Worm (Caenorhabditis elegans) whole organism, L4 larva: ENCODE data around the gene hipr-1.
A peak's percentile ranks its signal among the peaks of the same experiment; 100 is the strongest.

Experiments used
- F10B5.3 ChIP-seq: sonication (generic microtip); optimal IDR thresholded peaks from 2 replicates; lab custom pipeline; 2016; ENCODE audit warnings: mild to moderate bottlenecking, missing genetic modification characterization, missing compliant biosample characterization
- F26F4.8 ChIP-seq: fragments of 200-800 bp; sonication (Bioruptor generic); conservative IDR thresholded peaks from 2 replicates; pipeline ENCODE4 v1.3.6; 2022; ENCODE audit warnings: missing genetic modification characterization, missing compliant biosample characterization
- F37D6.2 ChIP-seq: sonication (generic microtip); optimal IDR thresholded peaks from 2 replicates; lab custom pipeline; 2016; ENCODE audit warnings: mild to moderate bottlenecking, missing genetic modification characterization, missing compliant biosample characterization
- F44E2.7 ChIP-seq: fragments of 200-800 bp; sonication (Bioruptor generic); IDR thresholded peaks from 2 replicates; pipeline ENCODE4 v2.1.2; 2022; ENCODE audit warnings: missing genetic modification characterization, missing compliant biosample characterization
- F49E8.2 ChIP-seq: sonication (generic microtip); optimal IDR thresholded peaks from 2 replicates; lab custom pipeline; 2016; ENCODE audit warnings: missing compliant biosample characterization, mild to moderate bottlenecking, missing genetic modification characterization, borderline replicate concordance
- Y105C5A.15 ChIP-seq: fragments of 200-800 bp; sonication (Bioruptor generic); IDR thresholded peaks from 2 replicates; pipeline ENCODE4 v1.3.6; 2022; ENCODE audit warnings: missing genetic modification characterization, missing compliant biosample characterization
- Y48G9A.11 ChIP-seq: fragments of 200-800 bp; sonication (Bioruptor generic); IDR thresholded peaks from 2 replicates; pipeline ENCODE4 v1.3.6; 2022; ENCODE audit warnings: missing genetic modification reagents, missing genetic modification characterization, missing compliant biosample characterization
- ZK337.2 ChIP-seq: fragments of 200-800 bp; sonication (Bioruptor generic); IDR thresholded peaks from 2 replicates; pipeline ENCODE4 v1.3.6; 2022; ENCODE audit warnings: missing genetic modification reagents, missing genetic modification characterization, missing compliant biosample characterization
- ama-1 ChIP-seq: fragments of 150-350 bp; optimal IDR thresholded peaks from 2 replicates; lab custom pipeline; 2014; ENCODE audit warnings: inconsistent platforms, mixed read lengths
- arid-1 ChIP-seq: fragments of 200-800 bp; sonication (Bioruptor generic); conservative IDR thresholded peaks from 2 replicates; pipeline ENCODE4 v1.3.6; 2022; ENCODE audit warnings: missing genetic modification reagents, missing genetic modification characterization, missing compliant biosample characterization
- attf-4 ChIP-seq: sonication (generic microtip); optimal IDR thresholded peaks from 3 replicates; lab custom pipeline; 2017; ENCODE audit warnings: missing biosample characterization, missing genetic modification characterization
- ceh-28 ChIP-seq: fragments of 150-350 bp; optimal IDR thresholded peaks from 2 replicates; lab custom pipeline; 2014; ENCODE audit warnings: missing biosample characterization, missing genetic modification reagents, missing genetic modification characterization
- ceh-62 ChIP-seq: sonication (generic microtip); optimal IDR thresholded peaks from 2 replicates; lab custom pipeline; 2017; ENCODE audit warnings: missing biosample characterization, missing genetic modification characterization
- ceh-82 ChIP-seq: sonication (generic microtip); optimal IDR thresholded peaks from 2 replicates; lab custom pipeline; 2017; ENCODE audit warnings: missing biosample characterization, missing genetic modification characterization
- ces-1 ChIP-seq: fragments of 150-350 bp; sonication (generic microtip); optimal IDR thresholded peaks from 4 replicates; lab custom pipeline; 2014; ENCODE audit warnings: missing biosample characterization, missing genetic modification reagents, missing genetic modification characterization
- ctbp-1 ChIP-seq: fragments of 200-800 bp; sonication (Bioruptor generic); IDR thresholded peaks from 2 replicates; pipeline ENCODE4 v1.3.6; 2022; ENCODE audit warnings: missing genetic modification reagents, missing genetic modification characterization, missing compliant biosample characterization
- daf-16 ChIP-seq, 3 experiments: sonication (generic microtip); optimal IDR thresholded peaks; 2 replicates each; lab custom pipeline; 2016 to 2017; ENCODE audit warnings: missing genetic modification characterization in 3 of 3, missing genetic modification reagents in 3 of 3, mild to moderate bottlenecking in 2 of 3, missing compliant biosample characterization in 2 of 3, missing biosample characterization in 1 of 3, moderate library complexity in 1 of 3
- dmd-6 ChIP-seq: fragments of 200-800 bp; sonication (Bioruptor generic); IDR thresholded peaks from 2 replicates; pipeline ENCODE4 v1.3.6; 2022; ENCODE audit warnings: missing genetic modification reagents, missing genetic modification characterization, missing compliant biosample characterization
- dpl-1 ChIP-seq: fragments of 150-350 bp; optimal IDR thresholded peaks from 2 replicates; lab custom pipeline; 2014; ENCODE audit warnings: missing biosample characterization, missing genetic modification reagents, missing genetic modification characterization
- duxl-1 ChIP-seq: sonication (generic microtip); optimal IDR thresholded peaks from 2 replicates; lab custom pipeline; 2016; ENCODE audit warnings: mild to moderate bottlenecking, missing genetic modification characterization, moderate library complexity, missing compliant biosample characterization; ENCODE audit not compliant: poor library complexity
- dve-1 ChIP-seq: sonication (generic microtip); optimal IDR thresholded peaks from 2 replicates; lab custom pipeline; 2017; ENCODE audit warnings: antibody characterized with exemption, mild to moderate bottlenecking, missing genetic modification characterization, missing compliant biosample characterization; ENCODE audit not compliant: insufficient read depth
- egl-27 ChIP-seq: sonication (generic microtip); optimal IDR thresholded peaks from 3 replicates; lab custom pipeline; 2017; ENCODE audit warnings: missing biosample characterization, missing genetic modification reagents, missing genetic modification characterization
- hif-1 ChIP-seq, 2 experiments: sonication (generic microtip); optimal IDR thresholded peaks; 2 replicates each; lab custom pipeline; 2016 to 2017; ENCODE audit warnings: missing compliant biosample characterization in 2 of 2, missing genetic modification characterization in 2 of 2, missing genetic modification reagents in 2 of 2, missing genotype in 2 of 2, mild to moderate bottlenecking in 1 of 2
- hlh-30 ChIP-seq: sonication (generic microtip); optimal IDR thresholded peaks from 2 replicates; lab custom pipeline; 2017; ENCODE audit warnings: antibody characterized with exemption, mild to moderate bottlenecking, missing genetic modification characterization, missing compliant biosample characterization; ENCODE audit not compliant: insufficient read depth
- jun-1 ChIP-seq: fragments of 150-350 bp; optimal IDR thresholded peaks from 2 replicates; lab custom pipeline; 2014; ENCODE audit warnings: missing biosample characterization, missing genetic modification reagents, missing genetic modification characterization
- lin-1 ChIP-seq: fragments of 200-800 bp; sonication (Bioruptor generic); IDR thresholded peaks from 2 replicates; pipeline ENCODE4 v1.3.6; 2022; ENCODE audit warnings: missing genetic modification reagents, missing genetic modification characterization, missing compliant biosample characterization
- lin-13 ChIP-seq: fragments of 150-350 bp; optimal IDR thresholded peaks from 2 replicates; lab custom pipeline; 2014; ENCODE audit warnings: missing biosample characterization, missing genetic modification reagents, missing genetic modification characterization
- lin-15B ChIP-seq: fragments of 150-350 bp; sonication (generic microtip); optimal IDR thresholded peaks from 3 replicates; lab custom pipeline; 2014; ENCODE audit warnings: missing biosample characterization, missing genetic modification characterization
- lin-29 ChIP-seq: fragments of 200-800 bp; sonication (Bioruptor generic); IDR thresholded peaks from 2 replicates; pipeline ENCODE4 v1.3.6; 2022; ENCODE audit warnings: missing genetic modification reagents, missing genetic modification characterization, missing compliant biosample characterization
- lin-38 ChIP-seq: fragments of 200-800 bp; sonication (Bioruptor generic); IDR thresholded peaks from 2 replicates; pipeline ENCODE4 v1.3.6; 2022; ENCODE audit warnings: missing genetic modification reagents, missing genetic modification characterization, missing compliant biosample characterization
- lin-39 ChIP-seq: fragments of 150-350 bp; optimal IDR thresholded peaks from 2 replicates; lab custom pipeline; 2014; ENCODE audit warnings: missing biosample characterization, missing genetic modification reagents, missing genetic modification characterization
- mdl-1 ChIP-seq, 2 experiments: fragments of 150-350 bp in 1 of 2; sonication (generic microtip) in 1 of 2; optimal IDR thresholded peaks; 2 replicates each; lab custom pipeline; 2014 to 2017; ENCODE audit warnings: missing biosample characterization in 2 of 2, missing genetic modification characterization in 2 of 2
- nhr-10 ChIP-seq: fragments of 150-350 bp; optimal IDR thresholded peaks from 2 replicates; lab custom pipeline; 2014; ENCODE audit warnings: missing biosample characterization, missing genetic modification characterization
- nhr-102 ChIP-seq: sonication (generic microtip); optimal IDR thresholded peaks from 2 replicates; lab custom pipeline; 2016; ENCODE audit warnings: mild to moderate bottlenecking, missing genetic modification characterization, moderate library complexity, missing compliant biosample characterization
- nhr-237 ChIP-seq: sonication (generic microtip); optimal IDR thresholded peaks from 2 replicates; lab custom pipeline; 2017; ENCODE audit warnings: missing biosample characterization, missing genetic modification characterization
- nhr-41 ChIP-seq: fragments of 200-800 bp; sonication (Bioruptor generic); IDR thresholded peaks from 2 replicates; pipeline ENCODE4 v1.3.6; 2022; ENCODE audit warnings: missing genetic modification reagents, missing genetic modification characterization, missing compliant biosample characterization
- nhr-48 ChIP-seq: sonication (generic microtip); optimal IDR thresholded peaks from 2 replicates; lab custom pipeline; 2016; ENCODE audit warnings: mild to moderate bottlenecking, missing genetic modification characterization, missing compliant biosample characterization
- pha-4 ChIP-seq, 2 experiments: fragments of 150-350 bp in 1 of 2; fragments of 200-800 bp in 1 of 2; sonication (Bioruptor generic) in 1 of 2; IDR thresholded peaks in 1 of 2; optimal IDR thresholded peaks in 1 of 2; 2 replicates each; pipeline versions ENCODE4 v1.3.6 to Lab custom; 2014 to 2022; ENCODE audit warnings: missing genetic modification characterization in 2 of 2, missing genetic modification reagents in 2 of 2, missing biosample characterization in 1 of 2, missing compliant biosample characterization in 1 of 2
- sdz-12 ChIP-seq: fragments of 200-800 bp; sonication (Bioruptor generic); optimal IDR thresholded peaks from 2 replicates; lab custom pipeline; 2018; ENCODE audit warnings: mild to moderate bottlenecking, missing genetic modification characterization, missing compliant biosample characterization
- skn-1 ChIP-seq: fragments of 150-350 bp; optimal IDR thresholded peaks from 2 replicates; lab custom pipeline; 2014; ENCODE audit warnings: missing biosample characterization, missing genetic modification characterization
- spr-3 ChIP-seq: fragments of 200-800 bp; sonication (Bioruptor generic); optimal IDR thresholded peaks from 2 replicates; lab custom pipeline; 2018; ENCODE audit warnings: mild to moderate bottlenecking, missing genetic modification characterization, missing compliant biosample characterization
- tra-1 ChIP-seq: fragments of 200-800 bp; sonication (Bioruptor generic); IDR thresholded peaks from 2 replicates; pipeline ENCODE4 v1.3.6; 2022; ENCODE audit warnings: missing genetic modification reagents, missing genetic modification characterization, missing compliant biosample characterization
- unc-39 ChIP-seq: sonication (generic microtip); optimal IDR thresholded peaks from 2 replicates; lab custom pipeline; 2017; ENCODE audit warnings: missing biosample characterization, missing genetic modification characterization
- unc-62 ChIP-seq, 3 experiments: fragments of 150-350 bp in 1 of 3; sonication (generic microtip); optimal IDR thresholded peaks in 2 of 3; peaks in 1 of 3; 1 replicate in 1 of 3; 2 replicates in 2 of 3; lab custom pipeline; 2014 to 2017; ENCODE audit warnings: missing biosample characterization in 3 of 3, missing genetic modification characterization in 3 of 3, missing genetic modification reagents in 3 of 3, missing genotype in 1 of 3
- zfp-2 ChIP-seq: sonication (generic microtip); optimal IDR thresholded peaks from 2 replicates; lab custom pipeline; 2016; ENCODE audit warnings: mild to moderate bottlenecking, missing genetic modification characterization, missing compliant biosample characterization
- zfp-3 ChIP-seq: fragments of 200-800 bp; sonication (Bioruptor generic); conservative IDR thresholded peaks from 2 replicates; pipeline ENCODE4 v1.3.6; 2022; ENCODE audit warnings: missing genetic modification reagents, missing genetic modification characterization, missing compliant biosample characterization
- zip-11 ChIP-seq: fragments of 200-800 bp; sonication (Bioruptor generic); IDR thresholded peaks from 2 replicates; pipeline ENCODE4 v1.3.6; 2022; ENCODE audit warnings: missing genetic modification characterization, missing compliant biosample characterization
- zip-2 ChIP-seq: fragments of 150-350 bp; optimal IDR thresholded peaks from 2 replicates; lab custom pipeline; 2014; ENCODE audit warnings: missing biosample characterization, missing genetic modification characterization
- ztf-11 ChIP-seq: fragments of 150-350 bp; optimal IDR thresholded peaks from 2 replicates; lab custom pipeline; 2014; ENCODE audit warnings: missing biosample characterization, missing genetic modification characterization

hipr-1 gene

ce11 chrIII:8685590-8686240 is 34.3 kb upstream of the hipr-1 start (continued):
- TF ChIP-seq nhr-41 (GFP tag; lab: Robert Waterston, UW) = no peak
- TF ChIP-seq ceh-82 (tag; lab: Kevin White, UChicago) = no peak
- no peak for TF ChIP-seq ama-1 (lab: Kevin White, UChicago)
- no peak for TF ChIP-seq nhr-10 (tag; lab: Kevin White, UChicago)
- no peak for TF ChIP-seq lin-29 (GFP tag; lab: Robert Waterston, UW)
- TF ChIP-seq mdl-1 (tag; optimal IDR thresholded peaks at IDR 0.05; lab: Kevin White, UChicago) = no peak
- TF ChIP-seq zip-11 = no peak
- TF ChIP-seq lin-39 (tag; lab: Kevin White, UChicago) = no peak
- no peak for TF ChIP-seq egl-27
- TF ChIP-seq lin-15B (tag; lab: Kevin White, UChicago) = no peak
- no peak for TF ChIP-seq duxl-1 (tag; lab: Kevin White, UChicago)
- no peak for TF ChIP-seq hif-1 (tag; optimal IDR thresholded peaks at IDR 0.05; lab: Kevin White, UChicago)
- TF ChIP-seq F26F4.8 (GFP tag; lab: Robert Waterston, UW) = no peak
- peak; percentile 64 for TF ChIP-seq lin-38
- no peak for TF ChIP-seq hlh-30 (tag; lab: Kevin White, UChicago)
- no peak for TF ChIP-seq daf-16 (GFP tag; optimal IDR thresholded peaks at IDR 0.05; lab: Kevin White, UChicago)
- peak; percentile 36 for TF ChIP-seq daf-16 (tag; optimal IDR thresholded peaks at IDR 0.05; lab: Kevin White, UChicago)
- peak; percentile 46 for TF ChIP-seq dve-1 (tag; lab: Kevin White, UChicago)
- TF ChIP-seq lin-13 (GFP tag; lab: Kevin White, UChicago) = no peak
- TF ChIP-seq F10B5.3 (tag; lab: Kevin White, UChicago) = no peak
- 0 out of 2 replicates have a peak, but pooled peaks have one; percentile 23 for TF ChIP-seq dmd-6 (GFP tag; lab: Robert Waterston, UW)
- TF ChIP-seq F37D6.2 (tag; lab: Kevin White, UChicago) = no peak
- TF ChIP-seq ztf-11 (tag; lab: Kevin White, UChicago) = no peak
- no peak for TF ChIP-seq ceh-28 (tag; lab: Kevin White, UChicago)
- no peak for TF ChIP-seq tra-1 (GFP tag; lab: Robert Waterston, UW)
- peak; percentile 69; the same call in 1 of the 2 replicates for TF ChIP-seq pha-4 (GFP tag; IDR thresholded peaks at IDR 0.05; lab: Robert Waterston, UW)
- no peak for TF ChIP-seq pha-4 (tag; optimal IDR thresholded peaks at IDR 0.05; lab: Kevin White, UChicago)
- no peak for TF ChIP-seq zfp-2 (tag; lab: Kevin White, UChicago)
- no peak for TF ChIP-seq Y48G9A.11 (GFP tag; lab: Robert Waterston, UW)
- no peak for TF ChIP-seq jun-1 (tag; lab: Kevin White, UChicago)
- peak; percentile 45 for TF ChIP-seq nhr-48 (tag; lab: Kevin White, UChicago)
- peak; percentile 55 for TF ChIP-seq nhr-102 (tag; lab: Kevin White, UChicago)
- TF ChIP-seq skn-1 (tag; lab: Kevin White, UChicago) = no peak
- TF ChIP-seq sdz-12 (GFP tag; lab: Kevin White, UChicago) = no peak
- no peak for TF ChIP-seq spr-3 (GFP tag; lab: Kevin White, UChicago)
- no peak for TF ChIP-seq F44E2.7 (GFP tag; lab: Robert Waterston, UW)
- TF ChIP-seq arid-1 = no peak
- no peak for TF ChIP-seq unc-39 (tag; lab: Kevin White, UChicago)
- no peak for TF ChIP-seq ZK337.2 (GFP tag; lab: Robert Waterston, UW)
- TF ChIP-seq ces-1 (GFP tag; lab: Kevin White, UChicago) = no peak
- TF ChIP-seq zfp-3 (GFP tag; lab: Robert Waterston, UW) = peak; percentile 71; the same call in 1 of the 2 replicates
- peak; percentile 34; the same call in 1 of the 2 replicates for TF ChIP-seq ctbp-1 (GFP tag; lab: Robert Waterston, UW)
- TF ChIP-seq lin-1 (GFP tag; lab: Robert Waterston, UW) = 0 out of 2 replicates have a peak, but pooled peaks have one; percentile 15
- no peak for TF ChIP-seq F49E8.2 (tag; lab: Kevin White, UChicago)
- peak in 1 of 2 experiments; percentile 88 for TF ChIP-seq unc-62 (GFP tag; optimal IDR thresholded peaks at IDR 0.05 in 1 of 2; lab: Kevin White, UChicago)
- TF ChIP-seq unc-62 (tag; optimal IDR thresholded peaks at IDR 0.05; lab: Kevin White, UChicago) = no peak
- no peak for TF ChIP-seq nhr-237
- no peak for TF ChIP-seq dpl-1
- no peak for TF ChIP-seq zip-2 (tag; lab: Kevin White, UChicago)
- TF ChIP-seq attf-4 = no peak
- TF ChIP-seq Y105C5A.15 (GFP tag; lab: Robert Waterston, UW) = no peak
- TF ChIP-seq ceh-62 = no peak
